Fruit fly (Drosophila melanogaster) whole organism, wandering third instar larva: ENCODE measurements around the gene Dbx.

Experiments used
- Abd-B ChIP-seq: fragments of >200 bp; optimal IDR thresholded peaks from 2 replicates; lab custom pipeline; 2017; ENCODE audit warnings: missing biosample characterization, missing genetic modification characterization
- CG9705 ChIP-seq: fragments of 200-800 bp; sonication (Bioruptor generic); optimal IDR thresholded peaks from 2 replicates; lab custom pipeline; 2018; ENCODE audit warnings: missing biosample characterization, mild to moderate bottlenecking, missing genetic modification characterization
- CrebA ChIP-seq: fragments of 200-800 bp; sonication (Bioruptor generic); optimal IDR thresholded peaks from 2 replicates; lab custom pipeline; 2016; ENCODE audit warnings: missing biosample characterization, mild to moderate bottlenecking, missing genetic modification characterization, borderline replicate concordance
- Dfd ChIP-seq: fragments of >200 bp; optimal IDR thresholded peaks from 2 replicates; lab custom pipeline; 2017; ENCODE audit warnings: missing biosample characterization, missing genetic modification characterization
- Dif ChIP-seq: fragments of 200-275, 200-300 bp; sonication (Bioruptor generic); optimal IDR thresholded peaks from 2 replicates; lab custom pipeline; 2018; ENCODE audit warnings: missing biosample characterization, missing genetic modification characterization; ENCODE audit not compliant: partially characterized antibody
- GATAd ChIP-seq: sonication (Bioruptor generic); optimal IDR thresholded peaks from 2 replicates; lab custom pipeline; 2016; ENCODE audit warnings: missing biosample characterization, missing genetic modification characterization
- HLH106 ChIP-seq: fragments of 200-800 bp; optimal IDR thresholded peaks from 3 replicates; lab custom pipeline; 2019; ENCODE audit warnings: missing biosample characterization, mild to moderate bottlenecking, missing genetic modification characterization, moderate library complexity
- Hnf4 ChIP-seq: fragments of 200-800 bp; sonication (Bioruptor generic); optimal IDR thresholded peaks from 2 replicates; lab custom pipeline; 2016; ENCODE audit warnings: missing biosample characterization, mild to moderate bottlenecking, missing genetic modification characterization
- Hr83 ChIP-seq: fragments of 200-300 bp; sonication (Bioruptor generic); optimal IDR thresholded peaks from 2 replicates; lab custom pipeline; 2016; ENCODE audit warnings: missing biosample characterization, mild to moderate bottlenecking, missing genetic modification characterization, moderate library complexity; ENCODE audit not compliant: poor library complexity, severe bottlenecking
- Jra ChIP-seq: sonication (Bioruptor generic); optimal IDR thresholded peaks from 2 replicates; lab custom pipeline; 2016; ENCODE audit warnings: missing biosample characterization, missing genetic modification characterization
- Mio ChIP-seq: sonication (Bioruptor generic); optimal IDR thresholded peaks from 2 replicates; lab custom pipeline; 2016; ENCODE audit warnings: missing biosample characterization, missing genetic modification characterization
- N ChIP-seq: fragments of >200 bp; optimal IDR thresholded peaks from 2 replicates; lab custom pipeline; 2018; ENCODE audit warnings: missing biosample characterization, missing external identifiers, missing genetic modification characterization
- OdsH ChIP-seq: fragments of 200-800 bp; sonication (Bioruptor generic); optimal IDR thresholded peaks from 2 replicates; lab custom pipeline; 2016; ENCODE audit warnings: missing biosample characterization, mild to moderate bottlenecking, missing genetic modification characterization
- Rel ChIP-seq, 2 experiments: fragments of 200-800 bp; sonication (Bioruptor generic) in 1 of 2; optimal IDR thresholded peaks; 2 replicates in 1 of 2; 3 replicates in 1 of 2; lab custom pipeline; 2016 to 2019; ENCODE audit warnings: mild to moderate bottlenecking in 2 of 2, missing biosample characterization in 2 of 2, missing genetic modification characterization in 2 of 2, moderate library complexity in 1 of 2
- Sp1 ChIP-seq: fragments of 200-800 bp; sonication (Bioruptor generic); optimal IDR thresholded peaks from 3 replicates; lab custom pipeline; 2019; ENCODE audit warnings: missing biosample characterization, mild to moderate bottlenecking, missing genetic modification characterization, moderate library complexity
- Vsx2 ChIP-seq: fragments of 200-300, 225-300 bp; sonication (Bioruptor generic); optimal IDR thresholded peaks from 2 replicates; lab custom pipeline; 2018; ENCODE audit warnings: missing biosample characterization, missing genetic modification characterization; ENCODE audit not compliant: partially characterized antibody
- brk ChIP-seq: fragments of 200-800 bp; sonication (Bioruptor generic); optimal IDR thresholded peaks from 2 replicates; lab custom pipeline; 2016; ENCODE audit warnings: missing biosample characterization, mild to moderate bottlenecking, missing genetic modification characterization
- dl ChIP-seq, 2 experiments: fragments of 175-275, 200-275 bp in 1 of 2; fragments of 200-275 bp in 1 of 2; sonication (Bioruptor generic); optimal IDR thresholded peaks; lab custom pipeline; 2018; ENCODE audit warnings: mild to moderate bottlenecking in 2 of 2, missing biosample characterization in 2 of 2, missing genetic modification characterization in 2 of 2, moderate library complexity in 2 of 2; ENCODE audit not compliant: partially characterized antibody in 2 of 2, insufficient read depth in 1 of 2
- dmrt93B ChIP-seq: fragments of 200-800 bp; sonication (Bioruptor generic); optimal IDR thresholded peaks from 2 replicates; lab custom pipeline; 2018; ENCODE audit warnings: missing biosample characterization, mild to moderate bottlenecking, missing genetic modification characterization
- ey ChIP-seq: fragments of 200-800 bp; sonication (Bioruptor generic); optimal IDR thresholded peaks from 2 replicates; lab custom pipeline; 2016; ENCODE audit warnings: missing biosample characterization, missing genetic modification characterization
- foxo ChIP-seq, 2 experiments: fragments of 200-800 bp; sonication (Bioruptor generic); optimal IDR thresholded peaks; 2 replicates in 1 of 2; 3 replicates in 1 of 2; lab custom pipeline; 2016 to 2017; ENCODE audit warnings: missing biosample characterization in 2 of 2, missing genetic modification characterization in 2 of 2
- fru ChIP-seq: fragments of 200-800 bp; sonication (Bioruptor generic); optimal IDR thresholded peaks from 3 replicates; lab custom pipeline; 2016; ENCODE audit warnings: missing biosample characterization, mild to moderate bottlenecking, missing genetic modification characterization
- h ChIP-seq: fragments of 200-800 bp; sonication (Bioruptor generic); optimal IDR thresholded peaks from 3 replicates; lab custom pipeline; 2016; ENCODE audit warnings: missing biosample characterization, mild to moderate bottlenecking, missing genetic modification characterization
- jim ChIP-seq: fragments of 175-275, 200-325 bp; sonication (Bioruptor generic); optimal IDR thresholded peaks from 2 replicates; lab custom pipeline; 2016; ENCODE audit warnings: missing biosample characterization, mild to moderate bottlenecking, missing genetic modification characterization
- sage ChIP-seq: fragments of 200-800 bp; sonication (Bioruptor generic); optimal IDR thresholded peaks from 2 replicates; lab custom pipeline; 2016; ENCODE audit warnings: missing biosample characterization, mild to moderate bottlenecking, missing genetic modification characterization
- sv ChIP-seq: fragments of 200-800 bp; sonication (Bioruptor generic); optimal IDR thresholded peaks from 3 replicates; lab custom pipeline; 2016; ENCODE audit warnings: missing biosample characterization, missing genetic modification characterization
- tai ChIP-seq: sonication (Bioruptor generic); optimal IDR thresholded peaks from 2 replicates; lab custom pipeline; 2016; ENCODE audit warnings: missing biosample characterization, missing genetic modification characterization
- usp ChIP-seq: fragments of >200 bp; optimal IDR thresholded peaks from 2 replicates; lab custom pipeline; 2017; ENCODE audit warnings: missing biosample characterization, missing genetic modification characterization

Dbx gene

dm6 chr3L:1904440-1904839 is 16.7 kb upstream of the Dbx start:
- no peak for TF ChIP-seq sv (GFP tag; lab: Kevin White, UChicago)
- TF ChIP-seq Dif = no peak
- TF ChIP-seq tai (GFP tag; lab: Kevin White, UChicago) = no peak
- TF ChIP-seq Hnf4 (GFP tag; lab: Kevin White, UChicago) = no peak
- TF ChIP-seq dl (GFP tag; optimal IDR thresholded peaks at IDR 0.05; lab: Kevin White, UChicago; ENCODE audit: insufficient read depth in 1 of 2, partially characterized antibody in 2 of 2) = no peak
- no peak for TF ChIP-seq h (GFP tag; lab: Kevin White, UChicago)
- no peak for TF ChIP-seq jim (GFP tag; lab: Kevin White, UChicago)
- TF ChIP-seq Vsx2 (GFP tag; lab: Kevin White, UChicago) = no peak
- no peak for TF ChIP-seq Abd-B (GFP tag; lab: Kevin White, UChicago)
- no peak for TF ChIP-seq GATAd (GFP tag; lab: Kevin White, UChicago)
- TF ChIP-seq ey (GFP tag; lab: Kevin White, UChicago) = no peak
- no peak for TF ChIP-seq Sp1
- TF ChIP-seq CG9705 (GFP tag; lab: Kevin White, UChicago) = no peak
- TF ChIP-seq foxo (GFP tag; optimal IDR thresholded peaks at IDR 0.05; lab: Kevin White, UChicago) = no peak
- no peak for TF ChIP-seq Mio

DNA sequence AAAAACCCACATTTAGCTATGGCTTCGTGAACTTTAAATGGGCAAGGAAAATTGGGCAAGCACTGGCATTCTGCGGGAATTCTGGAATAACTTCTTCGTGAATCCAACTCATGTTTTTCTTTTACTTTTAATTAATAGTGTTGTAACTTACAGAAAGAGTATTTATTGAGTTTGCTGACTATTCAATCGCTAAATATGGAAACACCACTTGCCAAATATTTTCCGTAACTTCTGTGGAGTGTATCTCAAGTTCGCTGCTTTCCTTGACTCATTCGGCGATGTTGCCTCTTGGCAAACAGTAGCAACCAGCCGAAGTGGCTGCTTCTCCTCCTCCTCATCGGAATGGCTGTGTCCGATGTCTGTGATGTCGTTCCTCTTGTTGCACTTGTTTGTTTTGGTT is 15.8 kb upstream of the Dbx start:
- TF ChIP-seq fru (GFP tag; lab: Kevin White, UChicago) (peak; percentile 2), OdsH (GFP tag; lab: Kevin White, UChicago) (peak; percentile 9), N (GFP tag; lab: Kevin White, UChicago) (no peak), ey (GFP tag; lab: Kevin White, UChicago) (peak; percentile 8)

dm6 chr3L:1906208-1906607 is 14.9 kb upstream of the Dbx start:
- TF ChIP-seq Dfd (GFP tag; lab: Kevin White, UChicago) (no peak), N (GFP tag; lab: Kevin White, UChicago) (no peak), fru (GFP tag; lab: Kevin White, UChicago) (no peak)
- TF ChIP-seq, all 38 proteins: peak for 0

- TF ChIP-seq dmrt93B (GFP tag; lab: Kevin White, UChicago) (no peak), Vsx2 (GFP tag; lab: Kevin White, UChicago) (no peak), ey (GFP tag; lab: Kevin White, UChicago) (no peak), CG9705 (GFP tag; lab: Kevin White, UChicago) (no peak), usp (no peak)
- TF ChIP-seq, all 38 proteins: peak for 0
These were observed 12.1 kb upstream of the Dbx start for dm6 chr3L:1909000-1909399.

- no peak for TF ChIP-seq GATAd (GFP tag; lab: Kevin White, UChicago)
- no peak for TF ChIP-seq ey (GFP tag; lab: Kevin White, UChicago)
- no peak for TF ChIP-seq foxo (GFP tag; optimal IDR thresholded peaks at IDR 0.05; lab: Kevin White, UChicago)
- no peak for TF ChIP-seq Dif
- no peak for TF ChIP-seq Vsx2 (GFP tag; lab: Kevin White, UChicago)
- no peak for TF ChIP-seq Abd-B (GFP tag; lab: Kevin White, UChicago)
- TF ChIP-seq Hr83 (GFP tag; lab: Kevin White, UChicago) = no peak
- TF ChIP-seq usp = no peak
- TF ChIP-seq h (GFP tag; lab: Kevin White, UChicago) = no peak
- TF ChIP-seq sv (GFP tag; lab: Kevin White, UChicago) = no peak
- TF ChIP-seq tai (GFP tag; lab: Kevin White, UChicago) = no peak
- no peak for TF ChIP-seq sage
- TF ChIP-seq Sp1 = no peak
These were observed 11.0 kb upstream of the Dbx start, which contains the start of gene dsb for dm6 chr3L:1910107-1910506. dsb (minus strand) TSS chr3L:1910197.

DNA sequence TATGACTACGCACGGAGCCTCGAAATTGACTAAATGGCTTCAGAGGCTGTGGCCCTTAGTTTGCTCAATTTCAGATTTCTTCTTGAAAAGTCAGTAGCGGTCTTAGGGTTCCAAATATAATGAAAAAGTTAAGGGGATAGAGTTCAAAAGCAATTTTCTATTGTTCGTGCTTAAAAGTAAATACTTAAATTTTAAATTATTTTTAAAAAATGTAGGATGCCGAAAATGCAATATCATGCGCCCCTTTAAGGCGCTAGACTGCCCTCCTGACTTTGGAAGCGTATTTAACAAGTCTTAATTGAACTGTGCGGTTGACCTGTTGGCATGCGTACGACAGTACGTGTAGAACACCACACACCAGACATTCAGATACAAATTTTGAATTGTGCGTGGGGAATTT is 6.4 kb upstream of the Dbx start:
- TF ChIP-seq Mio = no peak
- TF ChIP-seq brk (GFP tag; lab: Kevin White, UChicago) = no peak
- TF ChIP-seq usp = no peak
- TF ChIP-seq Rel (GFP tag; optimal IDR thresholded peaks at IDR 0.05; lab: Kevin White, UChicago) = no peak
- TF ChIP-seq Rel (tag; optimal IDR thresholded peaks at IDR 0.05; lab: Kevin White, UChicago) = no peak
- no peak for TF ChIP-seq Jra (GFP tag; lab: Kevin White, UChicago)
- no peak for TF ChIP-seq Dif
- TF ChIP-seq sv (GFP tag; lab: Kevin White, UChicago) = no peak
- no peak for TF ChIP-seq ey (GFP tag; lab: Kevin White, UChicago)
- no peak for TF ChIP-seq tai (GFP tag; lab: Kevin White, UChicago)
- TF ChIP-seq Sp1 = no peak
- TF ChIP-seq HLH106 = no peak
- TF ChIP-seq CrebA (GFP tag; lab: Kevin White, UChicago) = no peak
- TF ChIP-seq Vsx2 (GFP tag; lab: Kevin White, UChicago) = no peak
- no peak for TF ChIP-seq dl (GFP tag; optimal IDR thresholded peaks at IDR 0.05; lab: Kevin White, UChicago; ENCODE audit: insufficient read depth in 1 of 2, partially characterized antibody in 2 of 2)
- no peak for TF ChIP-seq Hr83 (GFP tag; lab: Kevin White, UChicago)
- no peak for TF ChIP-seq dmrt93B (GFP tag; lab: Kevin White, UChicago)
- TF ChIP-seq, all 38 proteins: peak for 0
